Fruit fly (Drosophila melanogaster) S2 (cell line): ENCODE data around the gene CG17242.

Experiments
- CG8478 ChIP-seq: fragments of >200 bp; optimal IDR thresholded peaks from 2 replicates; lab custom pipeline; 2018
- CTCF ChIP-seq, 2 experiments: fragments of >200 bp; optimal IDR thresholded peaks; 2 replicates each; lab custom pipeline; 2018

The CG17242 gene

dm6 chr2L:2251175-2251574 is 17.8 kb downstream of the CG17242 start, which contains the start of gene Ser12:
Gene Ser12 (minus strand): TSS chr2L:2251275.
- TF ChIP-seq CTCF (optimal IDR thresholded peaks at IDR 0.05; lab: Kevin White, UChicago), result no peak
- no peak for TF ChIP-seq CG8478

DNA sequence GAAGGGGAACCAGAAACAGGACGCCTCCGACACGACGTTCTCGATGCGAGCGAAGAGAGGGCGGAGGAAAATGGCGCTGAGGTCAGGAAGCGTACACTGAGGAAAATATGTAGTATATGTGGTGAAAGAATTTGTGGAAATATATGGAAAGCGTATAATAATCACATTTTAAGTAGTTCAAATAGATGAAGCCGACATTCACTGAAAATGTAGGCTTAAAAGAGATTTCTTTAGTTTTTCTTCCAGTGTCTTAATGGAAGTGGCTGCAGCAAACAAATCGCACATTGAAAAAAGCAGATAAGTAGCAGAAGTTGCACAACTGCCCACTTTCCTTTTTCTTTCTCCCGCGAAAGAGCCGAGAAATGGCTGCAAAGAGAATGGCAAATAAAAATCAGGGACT is 19.4 kb downstream of the CG17242 start:
- TF ChIP-seq CTCF (optimal IDR thresholded peaks at IDR 0.05; lab: Kevin White, UChicago), result no peak
- TF ChIP-seq CG8478, result no peak

- TF ChIP-seq CG8478 (no peak), CTCF (optimal IDR thresholded peaks at IDR 0.05; lab: Kevin White, UChicago) (no peak)
These were observed 26.2 kb downstream of the CG17242 start for dm6 chr2L:2242783-2243182.

DNA sequence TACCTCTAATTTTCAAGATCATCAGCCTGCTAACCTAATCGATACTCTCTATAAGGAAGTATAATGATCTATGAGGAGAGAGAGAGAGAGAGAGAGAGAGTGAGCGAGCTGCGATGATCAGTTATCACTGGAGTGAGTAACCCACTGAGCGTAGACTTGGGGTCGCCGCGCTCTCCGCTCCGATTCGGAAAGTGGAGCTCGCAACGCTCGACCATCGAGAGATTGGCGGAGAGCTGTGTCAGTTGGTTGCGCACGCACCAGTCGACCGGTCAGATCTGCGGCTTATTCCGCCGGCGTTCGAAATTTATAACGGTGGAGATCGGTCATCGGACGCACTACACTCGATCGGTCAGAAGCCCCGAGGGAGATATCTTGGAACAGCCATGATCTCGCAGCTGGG is 26.8 kb downstream of the CG17242 start, which contains the start of gene CG4267:
Gene CG4267, plus strand, starts transcription at position 240 of the 400 bp plus-strand sequence.
- TF ChIP-seq CTCF (optimal IDR thresholded peaks at IDR 0.05; lab: Kevin White, UChicago) (no peak), CG8478 (no peak)

DNA sequence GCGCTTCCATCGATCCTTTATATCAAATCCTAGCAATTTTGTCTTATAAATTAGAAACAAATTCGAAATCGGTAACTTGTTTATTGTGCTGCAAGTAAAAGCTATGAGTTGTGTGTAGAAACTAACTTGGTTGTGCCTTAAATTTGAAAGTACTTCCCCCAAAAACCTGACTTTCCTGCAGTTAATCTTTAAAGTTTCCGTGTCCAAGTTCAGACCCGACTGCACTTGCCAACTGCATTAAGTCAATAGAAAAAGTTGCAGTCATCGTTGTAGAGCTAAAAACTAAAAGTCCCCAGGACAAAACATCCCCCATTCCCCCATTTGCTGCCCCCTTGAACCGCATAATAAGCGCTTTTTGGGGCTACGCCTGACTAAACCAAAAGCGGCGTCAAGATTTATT is 28.4 kb downstream of the CG17242 start, which contains the start of gene Tengl1:
Gene Tengl1, minus strand, starts transcription at position 101 of the 400 bp plus-strand sequence.
- TF ChIP-seq CG8478 (no peak), CTCF (optimal IDR thresholded peaks at IDR 0.05; lab: Kevin White, UChicago) (no peak)

- TF ChIP-seq CG8478, result no peak
- TF ChIP-seq CTCF (optimal IDR thresholded peaks at IDR 0.05; lab: Kevin White, UChicago), result no peak
These were observed 29.7 kb downstream of the CG17242 start, which contains the start of gene Tengl2 for dm6 chr2L:2239284-2239683. Gene Tengl2 (minus strand): TSS chr2L:2239384.

DNA sequence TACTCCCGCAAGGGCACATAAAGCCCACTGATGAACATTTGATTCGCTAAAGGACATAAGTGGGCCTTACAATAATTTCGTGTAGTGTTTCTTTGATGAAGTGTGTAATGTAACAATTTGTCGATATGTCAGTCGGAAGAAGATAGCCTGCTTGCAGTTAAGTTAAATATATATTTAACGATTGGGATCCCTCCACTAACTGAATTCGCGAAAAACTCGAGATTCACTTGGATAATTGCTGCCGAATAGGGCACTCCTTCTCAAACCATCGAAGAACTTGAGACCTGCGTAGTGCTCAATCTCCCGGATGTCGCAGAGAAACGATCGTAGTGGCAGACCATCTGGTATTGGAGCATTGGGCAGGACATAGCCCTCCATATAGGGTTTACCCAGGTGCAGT is 30.8 kb downstream of the CG17242 start, which contains the start of gene Tengl3:
Gene Tengl3, minus strand, starts transcription at position 101 of the 400 bp plus-strand sequence.
- no peak for TF ChIP-seq CTCF (optimal IDR thresholded peaks at IDR 0.05; lab: Kevin White, UChicago)
- no peak for TF ChIP-seq CG8478

DNA sequence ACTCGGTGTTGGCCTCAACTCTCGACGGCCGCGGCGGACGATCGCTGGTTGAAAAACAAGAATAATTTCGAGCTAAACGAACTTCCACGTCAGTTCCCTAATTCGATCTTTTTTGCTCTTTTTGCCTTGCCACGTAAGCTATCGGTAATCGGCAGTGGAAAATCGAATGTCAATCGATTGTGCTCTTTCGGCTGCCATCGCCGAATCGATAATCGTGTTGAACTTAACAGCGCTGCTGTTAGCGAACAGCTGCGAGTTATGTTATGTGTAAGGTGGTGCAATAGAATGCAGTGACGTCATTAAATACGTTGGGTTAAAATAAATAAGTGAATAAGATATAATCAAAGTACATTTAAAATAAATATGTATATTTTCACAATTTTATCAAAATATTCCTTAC is 32.2 kb downstream of the CG17242 start, which contains the start of gene Sec24CD:
Gene Sec24CD, minus strand, starts transcription at position 123 of the 400 bp plus-strand sequence.
- TF ChIP-seq CTCF (optimal IDR thresholded peaks at IDR 0.05; lab: Kevin White, UChicago) (no peak), CG8478 (no peak)

- TF ChIP-seq CG8478 (no peak), CTCF (optimal IDR thresholded peaks at IDR 0.05; lab: Kevin White, UChicago) (no peak)
These were observed 40.6 kb downstream of the CG17242 start for dm6 chr2L:2228179-2228849.

dm6 chr2L:2227316-2227715 is 41.6 kb downstream of the CG17242 start:
- no peak for TF ChIP-seq CG8478
- TF ChIP-seq CTCF (optimal IDR thresholded peaks at IDR 0.05; lab: Kevin White, UChicago), result no peak

- TF ChIP-seq CG8478, result no peak
- TF ChIP-seq CTCF (optimal IDR thresholded peaks at IDR 0.05; lab: Kevin White, UChicago), result no peak
These were observed 42.5 kb downstream of the CG17242 start, which contains the start of the genes CG15387 and sau for dm6 chr2L:2226259-2227121. Gene CG15387 (minus strand): TSS chr2L:2226294. Gene sau (plus strand): TSS chr2L:2226342.

DNA sequence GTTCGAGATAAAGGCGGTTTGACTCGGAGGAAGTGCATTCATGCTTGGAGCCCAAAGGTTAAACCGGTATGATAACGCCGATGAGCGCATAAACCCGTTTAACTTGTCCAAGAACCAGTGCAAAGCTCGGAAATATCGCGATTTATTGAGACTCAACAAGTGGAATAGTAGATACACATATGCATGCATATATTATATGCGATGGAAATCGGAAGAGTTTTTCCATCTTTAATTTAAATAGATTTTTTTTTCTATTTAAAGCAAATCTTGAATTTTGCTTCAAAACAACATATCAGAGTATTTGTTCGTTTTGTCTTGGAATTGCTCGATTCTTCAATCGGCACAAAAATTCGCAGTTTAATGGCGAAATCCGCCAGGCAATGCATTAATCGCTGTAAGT is 46.6 kb downstream of the CG17242 start:
- TF ChIP-seq CG8478, result no peak
- no peak for TF ChIP-seq CTCF (optimal IDR thresholded peaks at IDR 0.05; lab: Kevin White, UChicago)

dm6 chr2L:2221649-2222150 is 47.2 kb downstream of the CG17242 start:
- TF ChIP-seq CTCF (optimal IDR thresholded peaks at IDR 0.05; lab: Kevin White, UChicago) (no peak), CG8478 (no peak)

DNA sequence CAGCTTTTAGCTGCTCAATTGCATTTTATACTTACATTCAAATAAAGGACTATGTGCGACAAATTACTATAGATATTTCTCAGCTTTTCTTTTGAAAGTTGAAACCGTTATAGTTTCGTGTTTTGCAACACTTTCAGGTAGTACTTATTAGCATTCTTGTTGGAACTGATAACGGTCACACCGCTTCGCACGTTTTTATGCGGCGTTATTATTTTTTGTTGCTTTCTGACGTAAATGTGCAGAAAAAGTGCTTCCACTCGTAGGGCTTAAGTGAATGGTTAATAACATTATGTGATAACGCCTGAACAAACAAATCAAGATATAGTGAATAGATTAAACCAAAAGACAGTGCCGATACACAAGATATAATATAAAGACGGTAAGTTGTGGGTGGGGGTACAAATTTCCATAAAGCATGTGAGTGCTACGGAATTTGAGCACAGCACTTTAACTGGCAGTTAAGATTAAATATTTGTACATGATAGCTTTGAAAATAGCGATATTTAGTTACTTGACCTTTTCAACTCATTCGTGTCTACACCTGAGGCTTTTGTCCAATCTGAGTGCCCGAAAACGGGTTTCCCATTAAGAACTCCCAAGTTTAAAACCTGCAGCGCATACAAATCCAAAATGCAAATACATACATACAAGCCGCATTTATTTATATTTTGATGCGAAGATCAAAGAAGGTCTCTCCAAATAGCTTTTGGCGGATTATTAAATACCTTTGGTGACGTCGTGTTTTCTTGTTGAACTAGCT is 48.2 kb downstream of the CG17242 start, which contains the start of gene papi:
Gene papi, plus strand, starts transcription at position 176 of the 760 bp plus-strand sequence.
- no peak for TF ChIP-seq CG8478
- no peak for TF ChIP-seq CTCF (optimal IDR thresholded peaks at IDR 0.05; lab: Kevin White, UChicago)
